Worm (Caenorhabditis elegans) whole organism, L2 larva: ENCODE results near the gene srv-21.

ENCODE experiments used
- crh-2 ChIP-seq: sonication (generic microtip); optimal IDR thresholded peaks from 2 replicates; lab custom pipeline; 2017; ENCODE audit warnings: missing biosample characterization, missing genetic modification characterization
- dmd-4 ChIP-seq: sonication (generic microtip); optimal IDR thresholded peaks from 2 replicates; lab custom pipeline; 2017; ENCODE audit warnings: missing biosample characterization, missing genetic modification characterization
- egl-27 ChIP-seq: sonication (generic microtip); optimal IDR thresholded peaks from 3 replicates; lab custom pipeline; 2017; ENCODE audit warnings: missing biosample characterization, missing genetic modification reagents, missing genetic modification characterization
- elt-1 ChIP-seq: fragments of 150-350 bp; optimal IDR thresholded peaks from 2 replicates; lab custom pipeline; 2014; ENCODE audit warnings: missing biosample characterization, missing genetic modification characterization
- gmeb-1 ChIP-seq: fragments of 150-350 bp; optimal IDR thresholded peaks from 2 replicates; lab custom pipeline; 2014; ENCODE audit warnings: missing biosample characterization, missing genetic modification characterization
- nhr-10 ChIP-seq: sonication (generic microtip); optimal IDR thresholded peaks from 2 replicates; lab custom pipeline; 2017; ENCODE audit warnings: missing biosample characterization, missing genetic modification characterization
- nhr-25 ChIP-seq: fragments of 150-350 bp; sonication (generic microtip); optimal IDR thresholded peaks from 3 replicates; lab custom pipeline; 2014; ENCODE audit warnings: missing biosample characterization, missing genetic modification characterization
- nhr-6 ChIP-seq: fragments of 150-350 bp; optimal IDR thresholded peaks from 2 replicates; lab custom pipeline; 2014; ENCODE audit warnings: missing biosample characterization, missing genetic modification characterization
- skn-1 ChIP-seq: sonication (generic microtip); optimal IDR thresholded peaks from 2 replicates; lab custom pipeline; 2017; ENCODE audit warnings: missing biosample characterization, missing genetic modification characterization
- snpc-4 ChIP-seq: fragments of 150-350 bp; optimal IDR thresholded peaks from 2 replicates; lab custom pipeline; 2014; ENCODE audit warnings: missing biosample characterization, missing genetic modification characterization
- unc-39 ChIP-seq: fragments of 150-350 bp; optimal IDR thresholded peaks from 2 replicates; lab custom pipeline; 2014; ENCODE audit warnings: missing biosample characterization, missing genetic modification characterization
- unc-62 ChIP-seq: fragments of 150-350 bp; optimal IDR thresholded peaks from 2 replicates; lab custom pipeline; 2014; ENCODE audit warnings: missing biosample characterization, missing genetic modification reagents, missing genetic modification characterization
- zag-1 ChIP-seq: fragments of 150-350 bp; optimal IDR thresholded peaks from 2 replicates; lab custom pipeline; 2014; ENCODE audit warnings: missing biosample characterization, missing genetic modification characterization
- ztf-11 ChIP-seq: sonication (generic microtip); optimal IDR thresholded peaks from 2 replicates; lab custom pipeline; 2017; ENCODE audit warnings: missing biosample characterization, missing genetic modification characterization

DNA sequence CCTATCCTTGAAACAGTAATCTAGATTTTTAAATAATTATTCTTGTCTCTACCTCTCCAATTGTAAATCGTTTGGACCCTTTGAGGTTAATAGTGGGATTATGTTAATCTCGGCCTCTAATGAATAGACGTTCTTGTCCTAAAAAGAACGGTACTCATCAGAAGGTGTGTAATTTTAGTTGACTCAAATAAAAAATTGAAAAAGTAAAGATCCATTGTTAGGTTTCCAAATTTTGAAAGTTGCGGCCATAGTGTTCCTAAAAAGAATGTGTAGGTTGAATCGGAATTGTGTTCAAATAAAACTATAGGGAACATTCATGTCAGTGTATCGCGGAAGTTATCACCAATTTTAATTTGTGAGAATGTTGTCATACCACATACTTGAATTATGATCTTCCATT, 21.5 kb downstream of the srv-21 start:
- no peak for TF ChIP-seq unc-62 (GFP tag; lab: Kevin White, UChicago)
- no peak for TF ChIP-seq ztf-11
- no peak for TF ChIP-seq nhr-25 (tag; lab: Kevin White, UChicago)
- no peak for TF ChIP-seq unc-39 (tag; lab: Kevin White, UChicago)
- TF ChIP-seq nhr-6, result no peak
- no peak for TF ChIP-seq egl-27 (tag; lab: Kevin White, UChicago)
- no peak for TF ChIP-seq snpc-4 (tag; lab: Kevin White, UChicago)
- no peak for TF ChIP-seq gmeb-1 (tag; lab: Kevin White, UChicago)
- TF ChIP-seq nhr-10 (tag; lab: Kevin White, UChicago), result no peak
- TF ChIP-seq crh-2 (tag; lab: Kevin White, UChicago), result no peak
- TF ChIP-seq skn-1 (tag; lab: Kevin White, UChicago), result no peak
- TF ChIP-seq dmd-4 (tag; lab: Kevin White, UChicago), result no peak
- no peak for TF ChIP-seq elt-1 (tag; lab: Kevin White, UChicago)
- no peak for TF ChIP-seq zag-1
